Worm (Caenorhabditis elegans): Measurements from ENCODE around the gene srlf-5.

- TF ChIP-seq B0310.2 (tag; optimal IDR thresholded peaks at IDR 0.05) (no peak), hnd-1 (tag; optimal IDR thresholded peaks at IDR 0.05) (no peak), ama-1 (optimal IDR thresholded peaks at IDR 0.05) (no peak), flt-1 (GFP tag; IDR thresholded peaks at IDR 0.05) (no peak), tbx-37 (GFP tag; conservative IDR thresholded peaks at IDR 0.05) (no peak), tbx-11 (GFP tag; IDR thresholded peaks at IDR 0.05) (no peak), scrt-1 (GFP tag; IDR thresholded peaks at IDR 0.05) (no peak), F13C5.2 (tag; optimal IDR thresholded peaks at IDR 0.05) (no peak), tra-4 (tag; optimal IDR thresholded peaks at IDR 0.05) (no peak), pes-1 (GFP tag; IDR thresholded peaks at IDR 0.05) (no peak), hmbx-1 (tag; optimal IDR thresholded peaks at IDR 0.05) (no peak)
Measured at ce11 chrIV:12936221-12936776, 9.8 kb upstream of the srlf-5 start, which contains the start of the genes cld-1 and dod-21.

Measured in whole organism, early embryonic.